Worm (Caenorhabditis elegans) whole organism, L4/young adult: ENCODE results near the gene F10E9.5.

Source experiments
- W03F9.2 ChIP-seq: fragments of 150-350 bp; optimal IDR thresholded peaks from 2 replicates; lab custom pipeline; 2014; ENCODE audit warnings: missing biosample characterization, missing genetic modification characterization
- dao-5 ChIP-seq: sonication (generic microtip); optimal IDR thresholded peaks from 2 replicates; lab custom pipeline; 2016; ENCODE audit warnings: missing genotype, missing genetic modification characterization, moderate library complexity, missing compliant biosample characterization
- him-1 ChIP-seq: sonication (generic microtip); optimal IDR thresholded peaks from 2 replicates; lab custom pipeline; 2016; ENCODE audit warnings: missing genotype, missing genetic modification reagents, missing genetic modification characterization, missing compliant biosample characterization

- TF ChIP-seq him-1 (no peak), W03F9.2 (no peak), dao-5 (no peak)
Measured at ce11 chrIII:8258045-8258444, 49.3 kb upstream of the F10E9.5 start, which contains the start of gene ncr-2.
